Worm (Caenorhabditis elegans) whole organism, L3 larva: ENCODE data around the gene wbp-11.

Source experiments
- R02D3.7 ChIP-seq: fragments of 150-350 bp; optimal IDR thresholded peaks from 2 replicates; lab custom pipeline; 2014; ENCODE audit warnings: missing biosample characterization, missing genetic modification characterization
- ZK546.5 ChIP-seq: sonication (generic microtip); optimal IDR thresholded peaks from 2 replicates; lab custom pipeline; 2017; ENCODE audit warnings: missing biosample characterization, missing genetic modification characterization
- aly-2 ChIP-seq: fragments of 150-350 bp; optimal IDR thresholded peaks from 2 replicates; lab custom pipeline; 2014; ENCODE audit warnings: missing biosample characterization, missing genetic modification characterization
- ama-1 ChIP-seq: fragments of 150-350 bp; optimal IDR thresholded peaks from 2 replicates; lab custom pipeline; 2018
- ceh-16 ChIP-seq: sonication (generic microtip); optimal IDR thresholded peaks from 2 replicates; lab custom pipeline; 2017; ENCODE audit warnings: missing biosample characterization, missing genetic modification characterization
- ceh-28 ChIP-seq: fragments of 150-350 bp; optimal IDR thresholded peaks from 2 replicates; lab custom pipeline; 2014; ENCODE audit warnings: missing biosample characterization, missing genetic modification reagents, missing genetic modification characterization
- ceh-82 ChIP-seq: fragments of 150-350 bp; optimal IDR thresholded peaks from 2 replicates; lab custom pipeline; 2014; ENCODE audit warnings: missing biosample characterization, missing genetic modification characterization
- ceh-9 ChIP-seq: sonication (generic microtip); optimal IDR thresholded peaks from 2 replicates; lab custom pipeline; 2018; ENCODE audit warnings: missing biosample characterization, missing genetic modification characterization
- daf-12 ChIP-seq: fragments of 150-350 bp; optimal IDR thresholded peaks from 2 replicates; lab custom pipeline; 2014; ENCODE audit warnings: missing biosample characterization, missing genetic modification reagents, missing genetic modification characterization
- egl-5 ChIP-seq: fragments of 150-350 bp; optimal IDR thresholded peaks from 2 replicates; lab custom pipeline; 2017; ENCODE audit warnings: missing biosample characterization, missing genetic modification reagents, missing genetic modification characterization, inconsistent platforms
- elt-2 ChIP-seq: sonication (generic microtip); optimal IDR thresholded peaks from 2 replicates; lab custom pipeline; 2016; ENCODE audit warnings: missing genetic modification reagents, mild to moderate bottlenecking, missing genetic modification characterization, missing compliant biosample characterization
- elt-3 ChIP-seq, 3 experiments: fragments of 150-350 bp in 1 of 3; sonication (generic microtip) in 2 of 3; optimal IDR thresholded peaks; 2 replicates in 2 of 3; 4 replicates in 1 of 3; lab custom pipeline; 2014 to 2017; ENCODE audit warnings: missing biosample characterization in 3 of 3, missing genetic modification characterization in 3 of 3
- eor-1 ChIP-seq, 2 experiments: fragments of 150-350 bp; optimal IDR thresholded peaks; 2 replicates each; lab custom pipeline; 2014 to 2018; ENCODE audit warnings: missing biosample characterization in 2 of 2, missing genetic modification characterization in 2 of 2
- fkh-10 ChIP-seq: sonication (generic microtip); optimal IDR thresholded peaks from 2 replicates; lab custom pipeline; 2017; ENCODE audit warnings: missing biosample characterization, missing genetic modification reagents, missing genetic modification characterization
- fkh-2 ChIP-seq: fragments of 150-350 bp; optimal IDR thresholded peaks from 2 replicates; lab custom pipeline; 2014; ENCODE audit warnings: missing biosample characterization, missing genetic modification reagents, missing genetic modification characterization
- fos-1 ChIP-seq: fragments of 150-350 bp; optimal IDR thresholded peaks from 2 replicates; lab custom pipeline; 2014; ENCODE audit warnings: missing biosample characterization, missing genetic modification characterization
- jun-1 ChIP-seq: fragments of 150-350 bp; optimal IDR thresholded peaks from 2 replicates; lab custom pipeline; 2014; ENCODE audit warnings: missing biosample characterization, missing genetic modification reagents, missing genetic modification characterization
- lin-15B ChIP-seq: fragments of 150-350 bp; optimal IDR thresholded peaks from 2 replicates; lab custom pipeline; 2014; ENCODE audit warnings: missing biosample characterization, missing genetic modification characterization
- lsy-12 ChIP-seq: sonication (generic microtip); optimal IDR thresholded peaks from 2 replicates; lab custom pipeline; 2016; ENCODE audit warnings: mild to moderate bottlenecking, missing genetic modification characterization, missing compliant biosample characterization
- mdl-1 ChIP-seq: fragments of 150-350 bp; optimal IDR thresholded peaks from 2 replicates; lab custom pipeline; 2014; ENCODE audit warnings: missing biosample characterization, missing genetic modification characterization
- mml-1 ChIP-seq: fragments of 150-350 bp; sonication (generic microtip); optimal IDR thresholded peaks from 3 replicates; lab custom pipeline; 2014; ENCODE audit warnings: missing biosample characterization, missing genetic modification characterization
- nfya-1 ChIP-seq: sonication (generic microtip); optimal IDR thresholded peaks from 2 replicates; lab custom pipeline; 2017; ENCODE audit warnings: missing genetic modification characterization, mild to moderate bottlenecking, missing compliant biosample characterization, antibody characterized with exemption, moderate library complexity; ENCODE audit not compliant: insufficient read depth
- nhr-11 ChIP-seq: fragments of 150-350 bp; optimal IDR thresholded peaks from 2 replicates; lab custom pipeline; 2014; ENCODE audit warnings: missing biosample characterization, missing genetic modification characterization
- nhr-12 ChIP-seq: fragments of 150-350 bp; optimal IDR thresholded peaks from 2 replicates; lab custom pipeline; 2014; ENCODE audit warnings: missing biosample characterization, missing genetic modification characterization
- nhr-23 ChIP-seq: fragments of 150-350 bp; optimal IDR thresholded peaks from 2 replicates; lab custom pipeline; 2014; ENCODE audit warnings: missing biosample characterization, missing genetic modification reagents, missing genetic modification characterization
- nhr-237 ChIP-seq: fragments of 150-350 bp; optimal IDR thresholded peaks from 2 replicates; lab custom pipeline; 2014; ENCODE audit warnings: missing biosample characterization, missing genetic modification characterization
- nhr-25 ChIP-seq: sonication (generic microtip); optimal IDR thresholded peaks from 2 replicates; lab custom pipeline; 2017; ENCODE audit warnings: missing biosample characterization, missing genetic modification characterization
- nhr-28 ChIP-seq: fragments of 150-350 bp; optimal IDR thresholded peaks from 2 replicates; lab custom pipeline; 2014; ENCODE audit warnings: missing biosample characterization, missing genetic modification characterization
- nhr-43 ChIP-seq: sonication (generic microtip); optimal IDR thresholded peaks from 2 replicates; lab custom pipeline; 2016; ENCODE audit warnings: mild to moderate bottlenecking, missing genetic modification characterization, missing compliant biosample characterization; ENCODE audit not compliant: poor library complexity, severe bottlenecking
- nhr-67 ChIP-seq: fragments of 150-350 bp; optimal IDR thresholded peaks from 2 replicates; lab custom pipeline; 2014; ENCODE audit warnings: missing biosample characterization, missing genetic modification characterization
- nhr-77 ChIP-seq: fragments of 150-350 bp; optimal IDR thresholded peaks from 2 replicates; lab custom pipeline; 2014; ENCODE audit warnings: missing biosample characterization, missing genetic modification characterization
- pha-4 ChIP-seq: fragments of 150-350 bp; optimal IDR thresholded peaks from 2 replicates; lab custom pipeline; 2014; ENCODE audit warnings: missing biosample characterization, missing genetic modification reagents, missing genetic modification characterization
- pqm-1 ChIP-seq: fragments of 150-350 bp; optimal IDR thresholded peaks from 2 replicates; lab custom pipeline; 2017; ENCODE audit warnings: missing biosample characterization, missing genetic modification characterization, inconsistent platforms
- sea-2 ChIP-seq: fragments of 150-350 bp; sonication (generic microtip); optimal IDR thresholded peaks from 4 replicates; lab custom pipeline; 2014; ENCODE audit warnings: missing biosample characterization, missing genetic modification reagents, missing genetic modification characterization
- skn-1 ChIP-seq: fragments of 150-350 bp; optimal IDR thresholded peaks from 2 replicates; lab custom pipeline; 2014; ENCODE audit warnings: missing biosample characterization, missing genetic modification characterization
- snpc-4 ChIP-seq: fragments of 150-350 bp; optimal IDR thresholded peaks from 2 replicates; lab custom pipeline; 2014; ENCODE audit warnings: missing biosample characterization, missing genetic modification characterization
- tbx-2 ChIP-seq: sonication (generic microtip); optimal IDR thresholded peaks from 2 replicates; lab custom pipeline; 2016; ENCODE audit warnings: mild to moderate bottlenecking, missing genetic modification characterization, missing compliant biosample characterization
- unc-39 ChIP-seq: sonication (generic microtip); optimal IDR thresholded peaks from 4 replicates; lab custom pipeline; 2017; ENCODE audit warnings: missing biosample characterization, missing genetic modification characterization
- unc-62 ChIP-seq: fragments of 150-350 bp; sonication (generic microtip); optimal IDR thresholded peaks from 4 replicates; lab custom pipeline; 2014; ENCODE audit warnings: missing biosample characterization, missing genetic modification reagents, missing genetic modification characterization
- zag-1 ChIP-seq: fragments of 150-350 bp; optimal IDR thresholded peaks from 2 replicates; lab custom pipeline; 2014; ENCODE audit warnings: missing biosample characterization, missing genetic modification characterization
- ztf-11 ChIP-seq: fragments of 150-350 bp; optimal IDR thresholded peaks from 2 replicates; lab custom pipeline; 2014; ENCODE audit warnings: missing biosample characterization, missing genetic modification characterization

The wbp-11 gene

ce11 chrII:10170837-10171318, 1.8 kb upstream of the wbp-11 start, which contains the start of gene gpd-4:
TSS of gene gpd-4 (plus strand) at chrII:10171268.
- TF ChIP-seq ceh-82 (tag; lab: Kevin White, UChicago), result no peak
- TF ChIP-seq sea-2 (GFP tag; lab: Kevin White, UChicago), result no peak
- no peak for TF ChIP-seq elt-3 (tag; optimal IDR thresholded peaks at IDR 0.05; lab: Kevin White, UChicago)
- TF ChIP-seq nhr-28 (tag; lab: Kevin White, UChicago), result no peak
- no peak for TF ChIP-seq zag-1
- TF ChIP-seq jun-1 (tag; lab: Kevin White, UChicago), result no peak
- TF ChIP-seq pqm-1, result no peak
- no peak for TF ChIP-seq snpc-4 (tag; lab: Kevin White, UChicago)
- TF ChIP-seq daf-12 (tag; lab: Kevin White, UChicago), result no peak
- no peak for TF ChIP-seq unc-39 (tag; lab: Kevin White, UChicago)
- no peak for TF ChIP-seq ceh-9 (tag; lab: Kevin White, UChicago)
- TF ChIP-seq skn-1 (tag; lab: Kevin White, UChicago), result no peak
- no peak for TF ChIP-seq nhr-25
- no peak for TF ChIP-seq nhr-43 (tag; lab: Kevin White, UChicago)
- TF ChIP-seq mml-1, result no peak
- TF ChIP-seq ama-1 (lab: Kevin White, UChicago), result no peak
- no peak for TF ChIP-seq eor-1 (tag; optimal IDR thresholded peaks at IDR 0.05; lab: Kevin White, UChicago)

ce11 chrII:10174338-10174737, 1.6 kb downstream of the wbp-11 start, which contains the start of gene F33H1.4:
TSS of gene F33H1.4 (plus strand) at chrII:10174648.
- TF ChIP-seq fkh-2 (no peak), nhr-43 (tag; lab: Kevin White, UChicago) (peak; percentile 36), sea-2 (GFP tag; lab: Kevin White, UChicago) (no peak), tbx-2 (tag; lab: Kevin White, UChicago) (no peak), nhr-25 (peak; percentile 71), fos-1 (tag; lab: Kevin White, UChicago) (no peak), ZK546.5 (tag; lab: Kevin White, UChicago) (no peak), nhr-11 (no peak), ceh-28 (tag; lab: Kevin White, UChicago) (no peak), pqm-1 (no peak), nhr-12 (tag; lab: Kevin White, UChicago) (no peak), ceh-9 (tag; lab: Kevin White, UChicago) (no peak), ceh-16 (tag; lab: Kevin White, UChicago) (no peak), pha-4 (tag; lab: Kevin White, UChicago) (peak; percentile 84), ztf-11 (tag; lab: Kevin White, UChicago) (no peak), skn-1 (tag; lab: Kevin White, UChicago) (no peak), unc-39 (tag; lab: Kevin White, UChicago) (no peak), ama-1 (lab: Kevin White, UChicago) (peak; percentile 68), nhr-237 (tag; lab: Kevin White, UChicago) (no peak), ceh-82 (tag; lab: Kevin White, UChicago) (no peak), fkh-10 (GFP tag; lab: Kevin White, UChicago) (no peak), nhr-28 (tag; lab: Kevin White, UChicago) (no peak), nhr-23 (tag; lab: Kevin White, UChicago) (peak; percentile 57), lin-15B (peak; percentile 97), mml-1 (no peak), aly-2 (tag; lab: Kevin White, UChicago) (no peak), nhr-77 (tag; lab: Kevin White, UChicago) (no peak), nfya-1 (tag; lab: Kevin White, UChicago) (no peak), elt-3 (tag; optimal IDR thresholded peaks at IDR 0.05; lab: Kevin White, UChicago) (no peak), jun-1 (tag; lab: Kevin White, UChicago) (peak; percentile 32), snpc-4 (tag; lab: Kevin White, UChicago) (no peak), elt-2 (peak; percentile 29), R02D3.7 (tag; lab: Kevin White, UChicago) (peak; percentile 58), zag-1 (no peak), unc-62 (no peak), egl-5 (tag; lab: Kevin White, UChicago) (no peak), eor-1 (tag; optimal IDR thresholded peaks at IDR 0.05; lab: Kevin White, UChicago) (no peak), nhr-67 (tag; lab: Kevin White, UChicago) (no peak), lsy-12 (tag; lab: Kevin White, UChicago) (no peak), mdl-1 (tag; lab: Kevin White, UChicago) (no peak)
